Worm (Caenorhabditis elegans): Measurements from ENCODE around the gene rsp-5.

Gene rsp-5

DNA sequence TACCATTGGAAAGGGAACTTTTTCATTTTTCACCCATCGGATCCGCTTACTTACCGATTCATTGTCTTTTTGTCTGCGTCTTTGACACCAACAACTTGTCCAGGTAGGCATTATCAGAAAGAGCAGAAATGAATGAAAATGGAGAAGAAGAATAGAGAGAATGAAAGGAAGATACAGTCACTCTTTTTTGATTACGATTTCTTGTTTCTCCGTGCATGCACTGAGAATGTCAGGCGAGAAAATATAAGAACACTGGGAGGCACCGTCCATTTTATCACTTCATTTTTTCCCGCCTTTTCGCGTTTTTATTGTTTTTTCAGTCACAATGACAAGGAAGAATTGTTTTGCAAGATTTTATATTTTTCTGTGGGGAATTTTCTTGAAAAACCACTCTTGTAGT is 20.6 kb upstream of the rsp-5 start:
- no peak for TF ChIP-seq ceh-63 (GFP tag; optimal IDR thresholded peaks at IDR 0.05)
- TF ChIP-seq lin-39 (tag; optimal IDR thresholded peaks at IDR 0.05): no peak
- TF ChIP-seq unc-30 (tag; optimal IDR thresholded peaks at IDR 0.05): no peak
- TF ChIP-seq unc-130 (tag; optimal IDR thresholded peaks at IDR 0.05): no peak
- no peak for TF ChIP-seq nhr-12 (tag; optimal IDR thresholded peaks at IDR 0.05)
- peak; percentile 43 for TF ChIP-seq elt-2 (tag; optimal IDR thresholded peaks at IDR 0.05)
- no peak for TF ChIP-seq rnt-1 (tag; optimal IDR thresholded peaks at IDR 0.05)

ce11 chrII:6470985-6471384 is 19.0 kb upstream of the rsp-5 start, which contains the start of gene dgk-5:
Gene dgk-5 (minus strand): TSS chrII:6471085.
- TF ChIP-seq unc-86 (tag; optimal IDR thresholded peaks at IDR 0.05) (no peak), egl-27 (tag; optimal IDR thresholded peaks at IDR 0.05) (no peak), alr-1 (tag; optimal IDR thresholded peaks at IDR 0.05; ENCODE audit: borderline replicate concordance) (no peak)

- TF ChIP-seq lin-35 (GFP tag; optimal IDR thresholded peaks at IDR 0.05) (no peak), tlp-1 (tag; optimal IDR thresholded peaks at IDR 0.05) (no peak), xbp-1 (tag; optimal IDR thresholded peaks at IDR 0.05) (no peak), lir-3 (tag; optimal IDR thresholded peaks at IDR 0.05; ENCODE audit: poor library complexity) (no peak), ama-1 (optimal IDR thresholded peaks at IDR 0.05) (no peak), unc-62 (GFP tag; optimal IDR thresholded peaks at IDR 0.05) (no peak), lin-14 (GFP tag; optimal IDR thresholded peaks at IDR 0.05) (no peak), nhr-47 (tag; optimal IDR thresholded peaks at IDR 0.05) (no peak), fkh-10 (GFP tag; optimal IDR thresholded peaks at IDR 0.05) (no peak), F16B12.6 (tag; optimal IDR thresholded peaks at IDR 0.05) (no peak), unc-98 (GFP tag; IDR thresholded peaks at IDR 0.05) (no peak), C04F5.9 (tag; optimal IDR thresholded peaks at IDR 0.05) (no peak), snpc-4 (tag; optimal IDR thresholded peaks at IDR 0.05) (no peak), nhr-90 (tag; optimal IDR thresholded peaks at IDR 0.05; ENCODE audit: poor library complexity) (no peak), swsn-7 (tag; optimal IDR thresholded peaks at IDR 0.05) (no peak), ceh-88 (GFP tag; IDR thresholded peaks at IDR 0.05) (no peak), nhr-11 (tag; optimal IDR thresholded peaks at IDR 0.05) (no peak)
These were observed 14.7 kb upstream of the rsp-5 start, which contains the start of gene T28D9.16 for ce11 chrII:6475180-6475737. Gene T28D9.16 (plus strand): TSS chrII:6475687.

- TF ChIP-seq sup-37 (GFP tag; optimal IDR thresholded peaks at IDR 0.05): no peak
- no peak for TF ChIP-seq C04F5.9 (tag; optimal IDR thresholded peaks at IDR 0.05)
- TF ChIP-seq sptf-1 (tag; optimal IDR thresholded peaks at IDR 0.05): no peak
- TF ChIP-seq isw-1 (GFP tag; IDR thresholded peaks at IDR 0.05): no peak
- TF ChIP-seq nhr-71 (tag; optimal IDR thresholded peaks at IDR 0.05): no peak
- no peak for TF ChIP-seq irx-1 (tag; optimal IDR thresholded peaks at IDR 0.05)
- no peak for TF ChIP-seq egl-13 (tag; optimal IDR thresholded peaks at IDR 0.05)
- no peak for TF ChIP-seq unc-98 (GFP tag; IDR thresholded peaks at IDR 0.05)
- no peak for TF ChIP-seq ceh-82 (tag; optimal IDR thresholded peaks at IDR 0.05)
- no peak for TF ChIP-seq nhr-77 (tag; optimal IDR thresholded peaks at IDR 0.05)
- TF ChIP-seq pag-3 (tag; optimal IDR thresholded peaks at IDR 0.05; ENCODE audit: borderline replicate concordance, insufficient read depth): no peak
- no peak for TF ChIP-seq blmp-1 (tag; optimal IDR thresholded peaks at IDR 0.05)
These were observed 13.3 kb upstream of the rsp-5 start, which contains the start of gene T28D9.4 for ce11 chrII:6476655-6477054. Gene T28D9.4 (plus strand): TSS chrII:6476955.
